Fruit fly (Drosophila melanogaster): Measurements from ENCODE around the gene CG11786.

dm6 chr3R:25046023-25046422, at the start of gene CG11786:
- no peak for TF ChIP-seq CTCF (optimal IDR thresholded peaks at IDR 0.05)
- no peak for TF ChIP-seq CG8478 (optimal IDR thresholded peaks at IDR 0.05)

Data from S2 (cell line).